Fruit fly (Drosophila melanogaster): ENCODE data around the gene Mnt.

The Mnt gene

DNA sequence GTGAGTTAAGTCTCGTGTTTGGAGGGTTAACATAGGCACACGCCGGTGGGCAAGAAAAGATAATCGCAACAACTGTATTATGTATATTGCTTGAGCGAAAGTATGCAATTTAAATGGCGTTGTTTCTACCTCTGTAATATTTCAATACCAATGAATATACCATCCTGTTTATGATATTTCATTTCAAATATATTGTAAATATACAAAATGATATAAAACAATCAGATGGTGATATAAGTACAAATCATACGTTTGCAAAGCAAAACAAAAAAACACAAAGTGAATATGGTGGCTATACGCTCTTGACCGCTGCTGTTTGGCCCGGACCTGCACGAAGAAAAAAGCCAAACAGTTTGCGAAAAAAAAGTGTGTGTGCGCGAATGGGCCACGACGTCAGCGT, 76.6 kb downstream of the Mnt start (continued):
- TF ChIP-seq CG4404 (GFP tag; IDR thresholded peaks at IDR 0.05) (0 out of 2 replicates have a peak, but pooled peaks have one; percentile 37), CG13287 (GFP tag; IDR thresholded peaks at IDR 0.05; ENCODE audit: partially characterized antibody) (no peak), kay (GFP tag; optimal IDR thresholded peaks at IDR 0.05) (peak; percentile 16), Antp (GFP tag; optimal IDR thresholded peaks at IDR 0.05) (no peak), Hr78 (GFP tag; optimal IDR thresholded peaks at IDR 0.05) (no peak), crc (GFP tag; optimal IDR thresholded peaks at IDR 0.05) (no peak), Hsf (GFP tag; optimal IDR thresholded peaks at IDR 0.05) (peak; percentile 47), CG4328 (GFP tag; optimal IDR thresholded peaks at IDR 0.05) (peak; percentile 18), psq (GFP tag; optimal IDR thresholded peaks at IDR 0.05) (no peak), prd (optimal IDR thresholded peaks at IDR 0.05) (no peak), prd (GFP tag; IDR thresholded peaks at IDR 0.05) (peak; percentile 65), CG12744 (GFP tag; optimal IDR thresholded peaks at IDR 0.05) (no peak), CG12155 (GFP tag; optimal IDR thresholded peaks at IDR 0.05) (peak; percentile 44), Ravus (GFP tag; IDR thresholded peaks at IDR 0.05) (peak; percentile 17), CG3163 (GFP tag; optimal IDR thresholded peaks at IDR 0.05) (no peak), Stat92E (GFP tag; optimal IDR thresholded peaks at IDR 0.05) (no peak), CG18262 (tag; optimal IDR thresholded peaks at IDR 0.05) (peak; percentile 74), CG7271 (tag; optimal IDR thresholded peaks at IDR 0.05) (no peak), CG31365 (tag; optimal IDR thresholded peaks at IDR 0.05) (no peak), CG5245 (GFP tag; optimal IDR thresholded peaks at IDR 0.05) (no peak), CG18476 (GFP tag; optimal IDR thresholded peaks at IDR 0.05) (peak; percentile 9), CG8944 (GFP tag; optimal IDR thresholded peaks at IDR 0.05) (no peak), CG15011 (GFP tag; optimal IDR thresholded peaks at IDR 0.05) (peak; percentile 58), CG16779 (GFP tag; IDR thresholded peaks at IDR 0.05) (no peak), CG2889 (GFP tag; IDR thresholded peaks at IDR 0.05) (no peak), tio (GFP tag; optimal IDR thresholded peaks at IDR 0.05) (peak; percentile 65), Bgb (GFP tag; IDR thresholded peaks at IDR 0.05; ENCODE audit: partially characterized antibody) (no peak), CG9932 (GFP tag; IDR thresholded peaks at IDR 0.05) (peak; percentile 36; the same call in 1 of the 2 replicates), CG15269 (tag; optimal IDR thresholded peaks at IDR 0.05) (peak; percentile 79), CG11723 (GFP tag; optimal IDR thresholded peaks at IDR 0.05) (peak; percentile 49), CG13123 (GFP tag; optimal IDR thresholded peaks at IDR 0.05) (peak; percentile 21), sc (optimal IDR thresholded peaks at IDR 0.05) (no peak), sc (GFP tag; optimal IDR thresholded peaks at IDR 0.05) (peak; percentile 22), slbo (GFP tag; IDR thresholded peaks at IDR 0.05) (peak; percentile 76), lola (GFP tag; optimal IDR thresholded peaks at IDR 0.05) (peak in 1 of 3 experiments; percentile 65), CG6765 (GFP tag; optimal IDR thresholded peaks at IDR 0.05) (peak; percentile 63), HLH4C (GFP tag; IDR thresholded peaks at IDR 0.05; ENCODE audit: partially characterized antibody) (no peak), croc (GFP tag; conservative IDR thresholded peaks at IDR 0.05) (peak; percentile 38; the same call in 1 of the 3 replicates), CG13894 (tag; optimal IDR thresholded peaks at IDR 0.05) (no peak), odd (GFP tag; optimal IDR thresholded peaks at IDR 0.05) (peak; percentile 63), bab2 (GFP tag; optimal IDR thresholded peaks at IDR 0.05) (peak; percentile 24), Dp (GFP tag; optimal IDR thresholded peaks at IDR 0.05) (no peak), Lim3 (GFP tag; IDR thresholded peaks at IDR 0.05) (no peak), lmd (GFP tag; IDR thresholded peaks at IDR 0.05) (peak; percentile 69), CG4282 (GFP tag; optimal IDR thresholded peaks at IDR 0.05) (no peak), ap (GFP tag; IDR thresholded peaks at IDR 0.05) (0 out of 2 replicates have a peak, but pooled peaks have one; percentile 24), sna (GFP tag; IDR thresholded peaks at IDR 0.05; ENCODE audit: partially characterized antibody) (no peak), Sry-β (GFP tag; optimal IDR thresholded peaks at IDR 0.05) (no peak), gcm (GFP tag; optimal IDR thresholded peaks at IDR 0.05) (no peak), chn (GFP tag; optimal IDR thresholded peaks at IDR 0.05) (no peak), CG10979 (tag; optimal IDR thresholded peaks at IDR 0.05) (peak; percentile 66)
